Worm (Caenorhabditis elegans): ENCODE results near the gene ucp-4.

DNA sequence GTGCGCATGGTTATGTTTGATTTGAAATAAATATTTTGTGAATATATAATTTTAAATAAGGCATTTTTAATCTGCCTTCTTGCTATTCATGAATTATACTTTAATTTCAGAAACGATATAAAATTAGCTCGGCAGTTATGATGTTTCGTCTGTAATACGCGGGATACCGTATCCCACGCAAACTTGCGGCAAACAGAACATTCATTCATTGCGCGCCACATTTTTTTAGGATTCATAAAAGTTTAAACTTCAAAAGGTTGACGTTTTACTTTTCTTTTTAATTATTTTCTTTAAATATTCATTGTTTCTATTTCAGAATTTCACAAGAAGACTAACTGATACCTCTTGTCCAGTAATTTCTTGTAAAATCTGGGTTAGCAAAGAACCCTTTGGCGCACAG, 11.2 kb upstream of the ucp-4 start, which contains the start of gene tag-153:
- TF ChIP-seq ces-1 (GFP tag; optimal IDR thresholded peaks at IDR 0.05): no peak
- TF ChIP-seq mls-2 (tag; optimal IDR thresholded peaks at IDR 0.05): no peak

Data from whole organism, mixed stage, embryonic.